In genomic region chrX:9344482-9345106, dm6 we compare ENCODE assay signal across 1 fruit fly cellular context.
A peak's percentile ranks its signal among the peaks of the same experiment; 100 is the strongest.
TF ChIP-seq lines count a peak whose summit lies in the region.

No protein-coding gene starts in this region.

TF ChIP-seq in whole organism, embryonic, 481 proteins besides CTCF, POLR2A, EP300 and RAD21 (continued from another document and continues in another):
- peak; percentile 79 for TF ChIP-seq Hmr (GFP tag; optimal IDR thresholded peaks at IDR 0.05; lab: Kevin White, UChicago)
- peak; percentile 51 for TF ChIP-seq CG9215 (GFP tag; IDR thresholded peaks at IDR 0.05; lab: Robert Waterston, UW)
- TF ChIP-seq Hr51 (GFP tag; optimal IDR thresholded peaks at IDR 0.05; lab: Kevin White, UChicago): peak; percentile 16 to 69
- TF ChIP-seq Abd-B (GFP tag; optimal IDR thresholded peaks at IDR 0.05; lab: Kevin White, UChicago): peak; percentile 32
- no peak for TF ChIP-seq CG9797 (GFP tag; optimal IDR thresholded peaks at IDR 0.05; lab: Kevin White, UChicago)
- no peak for TF ChIP-seq bbx (GFP tag; IDR thresholded peaks at IDR 0.05; lab: Robert Waterston, UW; ENCODE audit: partially characterized antibody)
- peak; percentile 59 for TF ChIP-seq lilli (GFP tag; optimal IDR thresholded peaks at IDR 0.05; lab: Kevin White, UChicago)
- no peak for TF ChIP-seq pb (GFP tag; optimal IDR thresholded peaks at IDR 0.05; lab: Kevin White, UChicago)
- TF ChIP-seq CG18599 (GFP tag; optimal IDR thresholded peaks at IDR 0.05; lab: Kevin White, UChicago): peak; percentile 78
- TF ChIP-seq nom (GFP tag; optimal IDR thresholded peaks at IDR 0.05; lab: Kevin White, UChicago): no peak
- no peak for TF ChIP-seq pita (GFP tag; optimal IDR thresholded peaks at IDR 0.05; lab: Kevin White, UChicago)
- TF ChIP-seq grau (tag; optimal IDR thresholded peaks at IDR 0.05; lab: Kevin White, UChicago): peak; percentile 75
- no peak for TF ChIP-seq sens-2 (GFP tag; IDR thresholded peaks at IDR 0.05; lab: Robert Waterston, UW)
- no peak for TF ChIP-seq emc (GFP tag; optimal IDR thresholded peaks at IDR 0.05; lab: Kevin White, UChicago)
- no peak for TF ChIP-seq slp2 (GFP tag; optimal IDR thresholded peaks at IDR 0.05; lab: Kevin White, UChicago)
- peak; percentile 58 for TF ChIP-seq CG10209 (GFP tag; optimal IDR thresholded peaks at IDR 0.05; lab: Kevin White, UChicago)
- TF ChIP-seq CG34376 (GFP tag; optimal IDR thresholded peaks at IDR 0.05; lab: Kevin White, UChicago): peak; percentile 58
- TF ChIP-seq corto (GFP tag; optimal IDR thresholded peaks at IDR 0.05; lab: Kevin White, UChicago): peak; percentile 29
- peak; percentile 43 for TF ChIP-seq ems (GFP tag; optimal IDR thresholded peaks at IDR 0.05; lab: Kevin White, UChicago)
- TF ChIP-seq crol (GFP tag; IDR thresholded peaks at IDR 0.05; lab: Robert Waterston, UW): peak; percentile 47; the same call in 1 of the 2 replicates
- no peak for TF ChIP-seq CG1602 (GFP tag; optimal IDR thresholded peaks at IDR 0.05; lab: Kevin White, UChicago)
- TF ChIP-seq CrebB (tag; optimal IDR thresholded peaks at IDR 0.05; lab: Kevin White, UChicago): no peak
- TF ChIP-seq CG18011 (GFP tag; optimal IDR thresholded peaks at IDR 0.05; lab: Kevin White, UChicago): no peak
- 0 out of 2 replicates have a peak, but pooled peaks have one; percentile 24 for TF ChIP-seq wor (GFP tag; IDR thresholded peaks at IDR 0.05; lab: Robert Waterston, UW)
- TF ChIP-seq otp (GFP tag; IDR thresholded peaks at IDR 0.05; lab: Robert Waterston, UW): no peak
- TF ChIP-seq jigr1 (GFP tag; IDR thresholded peaks at IDR 0.05; lab: Robert Waterston, UW): no peak
- TF ChIP-seq Dek (tag; optimal IDR thresholded peaks at IDR 0.05; lab: Kevin White, UChicago): peak; percentile 43
- no peak for TF ChIP-seq abd-A (tag; optimal IDR thresholded peaks at IDR 0.05; lab: Kevin White, UChicago)
- peak; percentile 69; the same call in 1 of the 2 replicates for TF ChIP-seq CG11696 (GFP tag; IDR thresholded peaks at IDR 0.05; lab: Robert Waterston, UW)
- no peak for TF ChIP-seq CG32772 (GFP tag; IDR thresholded peaks at IDR 0.05; lab: Robert Waterston, UW)
- TF ChIP-seq bigmax (GFP tag; optimal IDR thresholded peaks at IDR 0.05; lab: Kevin White, UChicago): no peak
- no peak for TF ChIP-seq Lim3 (GFP tag; IDR thresholded peaks at IDR 0.05; lab: Robert Waterston, UW)
- TF ChIP-seq E2f1 (GFP tag; IDR thresholded peaks at IDR 0.05; lab: Robert Waterston, UW): no peak; the same call in 1 of the 2 replicates
- peak; percentile 54 for TF ChIP-seq ind (GFP tag; optimal IDR thresholded peaks at IDR 0.05; lab: Kevin White, UChicago)
- peak; percentile 44 for TF ChIP-seq phol (tag; optimal IDR thresholded peaks at IDR 0.05; lab: Kevin White, UChicago)
- TF ChIP-seq Pdp1 (GFP tag; optimal IDR thresholded peaks at IDR 0.05; lab: Kevin White, UChicago): peak; percentile 8 to 37
- no peak for TF ChIP-seq CG15601 (tag; optimal IDR thresholded peaks at IDR 0.05; lab: Kevin White, UChicago)
- TF ChIP-seq CG15011 (GFP tag; optimal IDR thresholded peaks at IDR 0.05; lab: Kevin White, UChicago): peak; percentile 59
- TF ChIP-seq CG8359 (GFP tag; optimal IDR thresholded peaks at IDR 0.05; lab: Kevin White, UChicago; ENCODE audit: borderline replicate concordance): peak; percentile 0
- peak; percentile 74 for TF ChIP-seq cwo (GFP tag; optimal IDR thresholded peaks at IDR 0.05; lab: Kevin White, UChicago)
- no peak for TF ChIP-seq cg (GFP tag; optimal IDR thresholded peaks at IDR 0.05; lab: Kevin White, UChicago)
- TF ChIP-seq CG1603 (tag; optimal IDR thresholded peaks at IDR 0.05; lab: Kevin White, UChicago): peak; percentile 6
- TF ChIP-seq dimm (GFP tag; IDR thresholded peaks at IDR 0.05; lab: Robert Waterston, UW): no peak
- TF ChIP-seq Fer1 (GFP tag; optimal IDR thresholded peaks at IDR 0.05; lab: Kevin White, UChicago): peak; percentile 79
- TF ChIP-seq CG30403 (GFP tag; optimal IDR thresholded peaks at IDR 0.05; lab: Kevin White, UChicago): peak; percentile 71
- TF ChIP-seq CG14014 (GFP tag; IDR thresholded peaks at IDR 0.05; lab: Robert Waterston, UW): peak; percentile 39; the same call in 1 of the 2 replicates
- peak; percentile 21; the same call in 1 of the 3 replicates for TF ChIP-seq tgo (GFP tag; IDR thresholded peaks at IDR 0.05; lab: Robert Waterston, UW)
- TF ChIP-seq Lpt (GFP tag; optimal IDR thresholded peaks at IDR 0.05; lab: Kevin White, UChicago): no peak
- peak; percentile 15 for TF ChIP-seq CG12942 (GFP tag; optimal IDR thresholded peaks at IDR 0.05; lab: Kevin White, UChicago)
- TF ChIP-seq dpn (GFP tag; optimal IDR thresholded peaks at IDR 0.05; lab: Kevin White, UChicago): peak; percentile 34 to 52
- no peak for TF ChIP-seq CG4854 (GFP tag; optimal IDR thresholded peaks at IDR 0.05; lab: Kevin White, UChicago)
- no peak for TF ChIP-seq CG12744 (GFP tag; optimal IDR thresholded peaks at IDR 0.05; lab: Kevin White, UChicago)
- TF ChIP-seq Dad (GFP tag; optimal IDR thresholded peaks at IDR 0.05; lab: Kevin White, UChicago): peak; percentile 38
- TF ChIP-seq Sox102F (GFP tag; optimal IDR thresholded peaks at IDR 0.05; lab: Kevin White, UChicago): peak; percentile 44
- peak; percentile 74 for TF ChIP-seq row (GFP tag; IDR thresholded peaks at IDR 0.05; lab: Robert Waterston, UW)
- TF ChIP-seq gcm (GFP tag; optimal IDR thresholded peaks at IDR 0.05; lab: Kevin White, UChicago): no peak
- peak; percentile 30 for TF ChIP-seq CG1233 (GFP tag; optimal IDR thresholded peaks at IDR 0.05; lab: Kevin White, UChicago)
- TF ChIP-seq Hand (GFP tag; optimal IDR thresholded peaks at IDR 0.05; lab: Kevin White, UChicago): peak; percentile 60
- peak; percentile 83 for TF ChIP-seq CG3281 (GFP tag; optimal IDR thresholded peaks at IDR 0.05; lab: Kevin White, UChicago)
- no peak for TF ChIP-seq H15 (GFP tag; IDR thresholded peaks at IDR 0.05; lab: Robert Waterston, UW)
- no peak for TF ChIP-seq CG3163 (GFP tag; optimal IDR thresholded peaks at IDR 0.05; lab: Kevin White, UChicago)
- TF ChIP-seq Antp (GFP tag; optimal IDR thresholded peaks at IDR 0.05; lab: Kevin White, UChicago): peak; percentile 35
- TF ChIP-seq bcd (GFP tag; optimal IDR thresholded peaks at IDR 0.05; lab: Kevin White, UChicago): peak; percentile 54
- TF ChIP-seq CG6272 (GFP tag; IDR thresholded peaks at IDR 0.05; lab: Robert Waterston, UW): 0 out of 2 replicates have a peak, but pooled peaks have one; percentile 11
- TF ChIP-seq toy (GFP tag; IDR thresholded peaks at IDR 0.05; lab: Robert Waterston, UW): 0 out of 2 replicates have a peak, but pooled peaks have one; percentile 22
- no peak for TF ChIP-seq CG31388 (GFP tag; optimal IDR thresholded peaks at IDR 0.05; lab: Kevin White, UChicago)
- peak; percentile 57; the same call in 1 of the 2 replicates for TF ChIP-seq CG32532 (GFP tag; IDR thresholded peaks at IDR 0.05; lab: Robert Waterston, UW)
- TF ChIP-seq CG9609 (GFP tag; optimal IDR thresholded peaks at IDR 0.05; lab: Kevin White, UChicago): peak; percentile 29
- no peak for TF ChIP-seq CG10654 (GFP tag; optimal IDR thresholded peaks at IDR 0.05; lab: Kevin White, UChicago)
- peak; percentile 88 for TF ChIP-seq ftz-f1 (GFP tag; optimal IDR thresholded peaks at IDR 0.05; lab: Kevin White, UChicago)
- no peak for TF ChIP-seq ssp (GFP tag; IDR thresholded peaks at IDR 0.05; lab: Robert Waterston, UW)
- TF ChIP-seq CG11723 (GFP tag; optimal IDR thresholded peaks at IDR 0.05; lab: Kevin White, UChicago): no peak
- TF ChIP-seq PHDP (tag; optimal IDR thresholded peaks at IDR 0.05; lab: Kevin White, UChicago): peak; percentile 57
- no peak for TF ChIP-seq CG6175 (GFP tag; IDR thresholded peaks at IDR 0.05; lab: Robert Waterston, UW)
- peak; percentile 56 for TF ChIP-seq CG7786 (GFP tag; optimal IDR thresholded peaks at IDR 0.05; lab: Kevin White, UChicago)
- peak in 1 of 2 experiments; percentile 23 for TF ChIP-seq Hr78 (GFP tag; optimal IDR thresholded peaks at IDR 0.05; lab: Kevin White, UChicago)
- TF ChIP-seq insv (GFP tag; optimal IDR thresholded peaks at IDR 0.05; lab: Kevin White, UChicago): no peak
- peak; percentile 73 for TF ChIP-seq CG15269 (tag; optimal IDR thresholded peaks at IDR 0.05; lab: Kevin White, UChicago)
- no peak for TF ChIP-seq CG15479 (GFP tag; optimal IDR thresholded peaks at IDR 0.05; lab: Kevin White, UChicago)
- TF ChIP-seq CG7839 (tag; optimal IDR thresholded peaks at IDR 0.05; lab: Kevin White, UChicago): peak; percentile 79
- TF ChIP-seq Six4 (GFP tag; optimal IDR thresholded peaks at IDR 0.05; lab: Kevin White, UChicago): peak; percentile 16
- no peak for TF ChIP-seq z (GFP tag; IDR thresholded peaks at IDR 0.05; lab: Robert Waterston, UW)
- TF ChIP-seq tup (GFP tag; optimal IDR thresholded peaks at IDR 0.05; lab: Kevin White, UChicago): no peak
- TF ChIP-seq nau (GFP tag; optimal IDR thresholded peaks at IDR 0.05; lab: Kevin White, UChicago): peak; percentile 12
- peak; percentile 35 for TF ChIP-seq CG9437 (GFP tag; optimal IDR thresholded peaks at IDR 0.05; lab: Kevin White, UChicago)
- TF ChIP-seq CG7963 (GFP tag; IDR thresholded peaks at IDR 0.05; lab: Robert Waterston, UW; ENCODE audit: partially characterized antibody): no peak
- peak; percentile 56 for TF ChIP-seq CG12071 (GFP tag; optimal IDR thresholded peaks at IDR 0.05; lab: Kevin White, UChicago)
- no peak for TF ChIP-seq CG34224 (GFP tag; IDR thresholded peaks at IDR 0.05; lab: Robert Waterston, UW; ENCODE audit: partially characterized antibody)
- no peak for TF ChIP-seq CG10959 (GFP tag; IDR thresholded peaks at IDR 0.05; lab: Robert Waterston, UW)
- TF ChIP-seq CG17612 (GFP tag; IDR thresholded peaks at IDR 0.05; lab: Robert Waterston, UW): no peak
- no peak for TF ChIP-seq CG12299 (tag; optimal IDR thresholded peaks at IDR 0.05; lab: Kevin White, UChicago)
- no peak for TF ChIP-seq CG8388 (GFP tag; optimal IDR thresholded peaks at IDR 0.05; lab: Kevin White, UChicago)
- TF ChIP-seq CoRest (tag; optimal IDR thresholded peaks at IDR 0.05; lab: Kevin White, UChicago): peak; percentile 75
- TF ChIP-seq CG13894 (tag; optimal IDR thresholded peaks at IDR 0.05; lab: Kevin White, UChicago): peak; percentile 15
- TF ChIP-seq fd3F (GFP tag; optimal IDR thresholded peaks at IDR 0.05; lab: Kevin White, UChicago): peak; percentile 30
- peak; percentile 70 for TF ChIP-seq HHEX (GFP tag; optimal IDR thresholded peaks at IDR 0.05; lab: Kevin White, UChicago)
- TF ChIP-seq CG3726 (GFP tag; IDR thresholded peaks at IDR 0.05; lab: Robert Waterston, UW): no peak
- TF ChIP-seq Chrac-16 (GFP tag; optimal IDR thresholded peaks at IDR 0.05; lab: Kevin White, UChicago): peak; percentile 11
- peak; percentile 42; the same call in 1 of the 2 replicates for TF ChIP-seq Poxn (GFP tag; IDR thresholded peaks at IDR 0.05; lab: Robert Waterston, UW)
- peak; percentile 39 for TF ChIP-seq org-1 (GFP tag; optimal IDR thresholded peaks at IDR 0.05; lab: Kevin White, UChicago)
- peak; percentile 37; the same call in 1 of the 3 replicates for TF ChIP-seq Aef1 (GFP tag; IDR thresholded peaks at IDR 0.05; lab: Robert Waterston, UW)
- TF ChIP-seq Fer3 (tag; optimal IDR thresholded peaks at IDR 0.05; lab: Kevin White, UChicago): peak; percentile 51
- peak; percentile 20; the same call in 1 of the 2 replicates for TF ChIP-seq CG11247 (GFP tag; IDR thresholded peaks at IDR 0.05; lab: Robert Waterston, UW)
- TF ChIP-seq Sin3A (optimal IDR thresholded peaks at IDR 0.05; lab: Kevin White, UChicago): no peak
- no peak for TF ChIP-seq zfh1 (GFP tag; IDR thresholded peaks at IDR 0.05; lab: Robert Waterston, UW)
- peak; percentile 1 for TF ChIP-seq CG4820 (GFP tag; optimal IDR thresholded peaks at IDR 0.05; lab: Kevin White, UChicago)
- TF ChIP-seq Scr (GFP tag; IDR thresholded peaks at IDR 0.05; lab: Robert Waterston, UW; ENCODE audit: partially characterized antibody): no peak
- 0 out of 3 replicates have a peak, but pooled peaks have one; percentile 23 for TF ChIP-seq CG34422 (GFP tag; IDR thresholded peaks at IDR 0.05; lab: Robert Waterston, UW)
- TF ChIP-seq ash1 (GFP tag; optimal IDR thresholded peaks at IDR 0.05; lab: Kevin White, UChicago): no peak
- no peak for TF ChIP-seq Myb (GFP tag; optimal IDR thresholded peaks at IDR 0.05; lab: Kevin White, UChicago)
- TF ChIP-seq CG11093 (GFP tag; IDR thresholded peaks at IDR 0.05; lab: Robert Waterston, UW): peak; percentile 56; the same call in 1 of the 3 replicates
- TF ChIP-seq Tbp (GFP tag; optimal IDR thresholded peaks at IDR 0.05; lab: Kevin White, UChicago): no peak
- peak; percentile 61 for TF ChIP-seq Rfx (GFP tag; IDR thresholded peaks at IDR 0.05; lab: Robert Waterston, UW)
- TF ChIP-seq YL-1 (GFP tag; optimal IDR thresholded peaks at IDR 0.05; lab: Kevin White, UChicago): no peak
- TF ChIP-seq E2f2 (GFP tag; IDR thresholded peaks at IDR 0.05; lab: Robert Waterston, UW): 0 out of 2 replicates have a peak, but pooled peaks have one; percentile 17
- no peak for TF ChIP-seq hb (GFP tag; IDR thresholded peaks at IDR 0.05; lab: Robert Waterston, UW; ENCODE audit: partially characterized antibody)
- TF ChIP-seq Drgx (GFP tag; IDR thresholded peaks at IDR 0.05; lab: Robert Waterston, UW): peak; percentile 11; the same call in 1 of the 2 replicates
- peak; percentile 17 for TF ChIP-seq crc (GFP tag; optimal IDR thresholded peaks at IDR 0.05; lab: Kevin White, UChicago)
- peak; percentile 75 for TF ChIP-seq CG2120 (GFP tag; optimal IDR thresholded peaks at IDR 0.05; lab: Kevin White, UChicago)
- peak; percentile 93 for TF ChIP-seq Med (GFP tag; lab: Kevin White, UChicago)
- TF ChIP-seq D19A (tag; optimal IDR thresholded peaks at IDR 0.05; lab: Kevin White, UChicago): peak; percentile 9
- TF ChIP-seq CG8924 (tag; optimal IDR thresholded peaks at IDR 0.05; lab: Kevin White, UChicago): peak; percentile 56
- TF ChIP-seq CG7928 (GFP tag; optimal IDR thresholded peaks at IDR 0.05; lab: Kevin White, UChicago): no peak
- peak; percentile 18 for TF ChIP-seq CG18476 (GFP tag; optimal IDR thresholded peaks at IDR 0.05; lab: Kevin White, UChicago)
- no peak for TF ChIP-seq sqz (GFP tag; optimal IDR thresholded peaks at IDR 0.05; lab: Kevin White, UChicago)
- no peak for TF ChIP-seq stc (GFP tag; IDR thresholded peaks at IDR 0.05; lab: Robert Waterston, UW)
- TF ChIP-seq Gsc (GFP tag; IDR thresholded peaks at IDR 0.05; lab: Robert Waterston, UW): no peak
- TF ChIP-seq jumu (GFP tag; optimal IDR thresholded peaks at IDR 0.05; lab: Kevin White, UChicago): no peak
- TF ChIP-seq seq (GFP tag; IDR thresholded peaks at IDR 0.05; lab: Robert Waterston, UW): no peak
- peak; percentile 25; the same call in 1 of the 3 replicates for TF ChIP-seq CG11560 (tag; IDR thresholded peaks at IDR 0.05; lab: Robert Waterston, UW)
- TF ChIP-seq CG13775 (GFP tag; optimal IDR thresholded peaks at IDR 0.05; lab: Kevin White, UChicago): peak; percentile 65
- TF ChIP-seq nerfin-1 (tag; optimal IDR thresholded peaks at IDR 0.05; lab: Kevin White, UChicago): peak; percentile 12
